Worm (Caenorhabditis elegans): ENCODE results near the gene sri-48.

DNA sequence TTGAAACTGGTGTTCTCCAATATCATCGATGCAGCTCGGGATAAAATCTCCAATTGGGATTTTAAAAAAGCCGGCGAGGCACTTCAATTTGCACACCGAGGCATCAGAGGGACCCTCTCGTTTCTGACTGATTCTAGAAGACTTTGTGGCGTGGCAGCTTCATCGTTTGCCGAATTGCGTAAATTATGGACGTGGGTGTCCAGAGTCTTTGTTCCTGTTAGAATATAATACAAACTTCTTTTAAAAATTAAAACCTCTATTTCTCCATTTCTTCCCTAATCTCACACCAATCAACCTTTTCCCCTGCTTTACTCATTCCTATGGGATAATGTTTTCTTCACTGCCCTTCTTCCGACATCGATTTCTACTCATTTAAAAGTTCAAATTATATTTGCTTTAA, 9.2 kb upstream of the sri-48 start, which contains the start of gene ZC239.5:
- no peak for TF ChIP-seq peb-1 (tag; optimal IDR thresholded peaks at IDR 0.05)
- no peak for TF ChIP-seq R02D3.7 (tag; optimal IDR thresholded peaks at IDR 0.05)
- TF ChIP-seq nhr-11 (tag; optimal IDR thresholded peaks at IDR 0.05), result no peak
- TF ChIP-seq ztf-11 (tag; optimal IDR thresholded peaks at IDR 0.05), result no peak
- TF ChIP-seq crh-2 (tag; optimal IDR thresholded peaks at IDR 0.05), result no peak
- no peak for TF ChIP-seq ztf-4 (tag; optimal IDR thresholded peaks at IDR 0.05)
- TF ChIP-seq ama-1 (optimal IDR thresholded peaks at IDR 0.05), result no peak
- TF ChIP-seq lsy-2 (tag; optimal IDR thresholded peaks at IDR 0.05), result no peak
- no peak for TF ChIP-seq nhr-23 (tag; optimal IDR thresholded peaks at IDR 0.05)
